Worm (Caenorhabditis elegans): Measurements from ENCODE around the gene snf-11.

The snf-11 gene

DNA sequence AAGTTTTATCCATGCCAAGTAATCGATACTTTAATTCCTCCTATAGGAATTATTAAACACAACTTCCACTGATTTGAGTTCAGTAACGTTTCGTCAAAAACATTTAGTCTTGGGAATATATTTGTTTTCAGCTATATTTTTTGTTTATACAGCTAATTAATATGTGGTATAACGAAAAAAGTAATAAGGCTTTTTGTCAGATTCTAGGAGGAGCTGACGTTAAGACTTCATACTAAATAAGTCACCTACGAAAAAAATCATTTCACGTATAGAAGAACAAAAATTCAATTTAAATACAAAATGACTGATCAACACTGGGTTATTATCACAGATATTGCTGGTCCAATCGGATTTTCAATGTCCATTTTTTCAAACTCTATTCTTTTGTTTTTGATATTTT is 39.5 kb downstream of the snf-11 start, which contains the start of gene str-115:
Gene str-115 (plus strand): TSS at position 301 of the 400 bp plus-strand sequence.
- no peak for TF ChIP-seq unc-62 (GFP tag; optimal IDR thresholded peaks at IDR 0.05)
- no peak for TF ChIP-seq flh-1 (GFP tag; optimal IDR thresholded peaks at IDR 0.05)

DNA sequence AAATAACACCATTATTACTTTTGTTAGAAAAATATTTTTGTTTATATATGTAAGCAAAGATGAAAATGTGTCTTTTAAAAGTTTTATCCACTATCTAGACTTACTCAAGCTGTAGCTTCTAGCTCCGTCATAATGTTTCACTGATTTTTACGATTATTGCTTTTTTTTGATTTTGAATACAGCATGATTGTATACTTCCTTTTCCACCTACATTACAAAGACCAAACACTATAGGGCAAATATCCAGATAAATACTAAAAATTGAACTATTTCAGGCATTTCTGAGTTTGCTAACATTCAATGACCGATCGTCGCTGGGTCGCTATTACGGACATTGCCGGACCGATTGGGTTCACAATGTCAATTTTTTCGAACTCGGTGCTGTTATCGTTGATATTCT is 41.6 kb downstream of the snf-11 start, which contains the start of gene str-116:
Gene str-116 (plus strand): TSS at position 301 of the 400 bp plus-strand sequence.
- TF ChIP-seq mep-1 (tag; optimal IDR thresholded peaks at IDR 0.05) (no peak), unc-39 (tag; optimal IDR thresholded peaks at IDR 0.05) (no peak), tbx-8 (GFP tag; optimal IDR thresholded peaks at IDR 0.05) (no peak), nhr-12 (tag; optimal IDR thresholded peaks at IDR 0.05) (no peak), mab-5 (tag; optimal IDR thresholded peaks at IDR 0.05) (no peak), pha-4 (tag; optimal IDR thresholded peaks at IDR 0.05) (no peak), lsy-2 (tag; optimal IDR thresholded peaks at IDR 0.05) (no peak), sem-2 (GFP tag; optimal IDR thresholded peaks at IDR 0.05) (no peak), ceh-39 (tag; optimal IDR thresholded peaks at IDR 0.05) (no peak), sptf-1 (tag; optimal IDR thresholded peaks at IDR 0.05) (no peak), mls-2 (tag; optimal IDR thresholded peaks at IDR 0.05) (no peak), zip-8 (tag; optimal IDR thresholded peaks at IDR 0.05) (no peak), unc-120 (tag; optimal IDR thresholded peaks at IDR 0.05; ENCODE audit: poor library complexity, severe bottlenecking) (no peak), lin-32 (GFP tag; optimal IDR thresholded peaks at IDR 0.05) (no peak), nhr-76 (tag; optimal IDR thresholded peaks at IDR 0.05) (no peak), cnd-1 (tag; optimal IDR thresholded peaks at IDR 0.05) (no peak), blmp-1 (tag; optimal IDR thresholded peaks at IDR 0.05) (no peak), flh-1 (GFP tag; optimal IDR thresholded peaks at IDR 0.05) (no peak), snpc-4 (tag; optimal IDR thresholded peaks at IDR 0.05) (no peak)

DNA sequence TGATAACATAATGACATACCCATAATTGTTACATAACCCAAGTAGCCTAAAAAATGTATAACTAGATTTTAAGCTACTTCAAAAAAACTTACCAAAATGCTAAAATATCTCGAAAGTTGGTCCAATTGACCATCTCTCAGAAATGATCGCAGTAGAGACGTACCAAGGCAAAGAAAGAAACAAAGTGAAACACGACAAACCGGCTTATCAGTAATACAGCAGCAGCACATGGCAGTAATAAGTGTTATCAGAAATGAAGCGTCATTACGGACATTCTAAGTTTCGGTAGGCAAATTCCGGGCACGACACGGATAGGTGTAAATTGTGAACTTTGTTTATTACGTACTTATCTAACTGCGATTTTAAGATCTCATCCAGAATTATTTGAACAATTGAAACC is 42.8 kb downstream of the snf-11 start, which contains the start of gene cln-3.1:
Gene cln-3.1 (minus strand): TSS at position 171 of the 400 bp plus-strand sequence.
- TF ChIP-seq elt-1 (tag; optimal IDR thresholded peaks at IDR 0.05; ENCODE audit: borderline replicate concordance, insufficient read depth) (no peak), cnd-1 (tag; optimal IDR thresholded peaks at IDR 0.05) (no peak), mab-5 (tag; optimal IDR thresholded peaks at IDR 0.05) (no peak), drap-1 (GFP tag; optimal IDR thresholded peaks at IDR 0.05) (no peak), flh-1 (GFP tag; optimal IDR thresholded peaks at IDR 0.05) (no peak), nhr-28 (tag; optimal IDR thresholded peaks at IDR 0.05) (no peak), ces-1 (GFP tag; optimal IDR thresholded peaks at IDR 0.05) (no peak), snpc-4 (tag; optimal IDR thresholded peaks at IDR 0.05) (no peak)

DNA sequence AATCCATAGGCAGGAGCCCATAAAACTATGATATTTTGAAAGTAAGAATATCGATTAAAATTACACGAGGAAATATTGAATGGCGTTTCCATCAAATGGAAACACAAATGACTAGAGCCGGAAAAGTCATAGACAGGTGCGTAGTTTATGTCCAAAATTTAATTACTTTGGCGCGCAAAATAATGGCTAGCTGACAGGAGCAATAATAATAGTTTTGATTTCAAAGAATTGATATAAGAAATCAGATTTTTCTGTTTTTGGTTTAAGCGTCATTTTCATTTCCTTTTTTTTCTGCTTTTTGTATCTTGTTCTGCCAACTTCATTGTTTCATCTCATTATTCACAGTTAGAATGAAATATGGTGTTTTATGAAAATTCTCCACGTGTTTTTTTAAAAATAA is 45.2 kb downstream of the snf-11 start, which contains the start of gene F07B10.4:
Gene F07B10.4 (minus strand): TSS at position 101 of the 400 bp plus-strand sequence.
- TF ChIP-seq hlh-1 (tag; optimal IDR thresholded peaks at IDR 0.05) (no peak), lin-32 (GFP tag; optimal IDR thresholded peaks at IDR 0.05) (no peak), nhr-2 (tag; optimal IDR thresholded peaks at IDR 0.05) (no peak), mls-2 (tag; optimal IDR thresholded peaks at IDR 0.05) (no peak), ceh-43 (GFP tag; optimal IDR thresholded peaks at IDR 0.05) (no peak), elt-1 (tag; optimal IDR thresholded peaks at IDR 0.05; ENCODE audit: borderline replicate concordance, insufficient read depth) (no peak)

DNA sequence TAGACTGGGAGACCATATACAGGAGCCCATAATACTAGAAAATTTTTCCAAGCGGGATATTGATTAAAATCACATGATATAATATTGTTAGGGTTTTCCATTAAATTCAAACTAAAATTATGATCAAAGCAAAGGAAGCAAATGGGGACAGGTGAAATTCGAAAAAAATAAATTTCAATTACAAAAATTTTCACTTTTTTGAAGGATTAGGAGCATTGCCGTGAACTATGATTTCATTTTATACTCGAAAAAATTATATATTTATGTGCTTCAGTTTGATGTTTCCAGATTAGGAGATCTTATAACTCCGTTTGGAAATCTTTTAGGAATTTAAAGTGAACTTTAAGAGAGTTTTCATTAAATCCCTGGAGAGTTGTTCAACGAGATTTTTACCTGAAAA is 47.6 kb downstream of the snf-11 start, which contains the start of gene F07B10.7:
Gene F07B10.7 (minus strand): TSS at position 101 of the 400 bp plus-strand sequence.
- TF ChIP-seq unc-39 (tag; optimal IDR thresholded peaks at IDR 0.05) (no peak), cnd-1 (tag; optimal IDR thresholded peaks at IDR 0.05) (no peak), drap-1 (GFP tag; optimal IDR thresholded peaks at IDR 0.05) (no peak), bed-3 (GFP tag; optimal IDR thresholded peaks at IDR 0.05) (no peak), zip-8 (tag; optimal IDR thresholded peaks at IDR 0.05) (no peak), lin-32 (GFP tag; optimal IDR thresholded peaks at IDR 0.05) (no peak), elt-1 (tag; optimal IDR thresholded peaks at IDR 0.05; ENCODE audit: borderline replicate concordance, insufficient read depth) (no peak), mep-1 (tag; optimal IDR thresholded peaks at IDR 0.05) (no peak), elt-3 (tag; optimal IDR thresholded peaks at IDR 0.05) (no peak), unc-120 (tag; optimal IDR thresholded peaks at IDR 0.05; ENCODE audit: poor library complexity, severe bottlenecking) (no peak), ceh-83 (GFP tag; optimal IDR thresholded peaks at IDR 0.05) (no peak), lsy-2 (tag; optimal IDR thresholded peaks at IDR 0.05) (no peak), nhr-76 (tag; optimal IDR thresholded peaks at IDR 0.05) (no peak), nhr-237 (tag; optimal IDR thresholded peaks at IDR 0.05) (no peak), tbx-8 (GFP tag; optimal IDR thresholded peaks at IDR 0.05) (no peak), flh-1 (GFP tag; optimal IDR thresholded peaks at IDR 0.05) (no peak)
